Fruit fly (Drosophila melanogaster): ENCODE data around the gene CG43203.

DNA sequence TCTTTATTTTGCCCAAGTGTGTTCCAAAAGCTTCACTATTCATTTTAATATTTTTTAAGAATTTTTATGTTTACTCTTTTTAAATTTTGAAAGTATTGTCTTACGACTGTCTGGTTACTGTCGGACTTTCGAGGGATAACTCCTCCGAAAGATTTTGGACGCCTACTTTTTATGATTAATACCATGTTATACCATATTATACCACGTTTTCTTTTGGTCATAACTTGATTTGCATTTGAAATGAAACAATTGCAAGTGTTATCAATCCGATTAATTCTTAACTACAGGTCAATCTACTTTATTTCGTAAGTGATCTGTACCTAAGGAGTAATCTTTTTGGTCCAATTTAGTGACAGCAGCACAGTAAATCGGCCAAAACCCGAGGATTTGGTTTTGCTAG lies 22.1 kb downstream of the CG43203 start, which contains the start of gene CG31404:
- TF ChIP-seq CG8478 (optimal IDR thresholded peaks at IDR 0.05) (no peak), CTCF (optimal IDR thresholded peaks at IDR 0.05) (no peak)

All from S2 (cell line).